Worm (Caenorhabditis elegans) whole organism, L4/young adult: ENCODE data around the gene Y50E8A.2.

Source experiments
- W03F9.2 ChIP-seq: fragments of 150-350 bp; optimal IDR thresholded peaks from 2 replicates; lab custom pipeline; 2014; ENCODE audit warnings: missing biosample characterization, missing genetic modification characterization
- dao-5 ChIP-seq: sonication (generic microtip); optimal IDR thresholded peaks from 2 replicates; lab custom pipeline; 2016; ENCODE audit warnings: missing genotype, missing genetic modification characterization, moderate library complexity, missing compliant biosample characterization
- him-1 ChIP-seq: sonication (generic microtip); optimal IDR thresholded peaks from 2 replicates; lab custom pipeline; 2016; ENCODE audit warnings: missing genotype, missing genetic modification reagents, missing genetic modification characterization, missing compliant biosample characterization

ce11 chrV:14744824-14745223 lies 16.2 kb upstream of the Y50E8A.2 start:
- TF ChIP-seq dao-5 (tag; lab: Kevin White, UChicago): no peak
- TF ChIP-seq him-1 (tag; lab: Kevin White, UChicago): no peak
- no peak for TF ChIP-seq W03F9.2 (tag; lab: Kevin White, UChicago)
